Fruit fly (Drosophila melanogaster) whole organism, embryonic: ENCODE data around the gene CG7546.

Source experiments
- Blimp-1 ChIP-seq: fragments of 200-800 bp; sonication (Bioruptor generic); optimal IDR thresholded peaks from 3 replicates; lab custom pipeline; 2018; ENCODE audit warnings: missing biosample characterization, missing genetic modification characterization, mild to moderate bottlenecking, moderate library complexity, missing genetic modification reagents
- CG10209 ChIP-seq: fragments of 200-800 bp; sonication (Bioruptor generic); optimal IDR thresholded peaks from 3 replicates; lab custom pipeline; 2017; ENCODE audit warnings: missing biosample characterization, mild to moderate bottlenecking, missing genetic modification characterization, missing genetic modification reagents
- CG10431 ChIP-seq: fragments of 200-800 bp; sonication (Bioruptor generic); optimal IDR thresholded peaks from 3 replicates; lab custom pipeline; 2018; ENCODE audit warnings: missing biosample characterization, mild to moderate bottlenecking, missing genetic modification characterization
- CG12155 ChIP-seq: fragments of 200-800 bp; sonication (Bioruptor generic); optimal IDR thresholded peaks from 3 replicates; lab custom pipeline; 2016; ENCODE audit warnings: missing biosample characterization, missing genetic modification characterization
- CG12219 ChIP-seq: fragments of 200-800 bp; sonication (Bioruptor generic); optimal IDR thresholded peaks from 3 replicates; lab custom pipeline; 2018; ENCODE audit warnings: missing biosample characterization, mild to moderate bottlenecking, missing genetic modification characterization
- CG13775 ChIP-seq: fragments of 200-800 bp; sonication (Bioruptor generic); optimal IDR thresholded peaks from 3 replicates; lab custom pipeline; 2017; ENCODE audit warnings: missing biosample characterization, mild to moderate bottlenecking, missing genetic modification characterization
- CG15073 ChIP-seq: fragments of 200-800 bp; sonication (Bioruptor generic); optimal IDR thresholded peaks from 2 replicates; lab custom pipeline; 2016; ENCODE audit warnings: missing biosample characterization, missing genetic modification characterization
- CG15601 ChIP-seq: fragments of 200-800 bp; sonication (Bioruptor generic); optimal IDR thresholded peaks from 3 replicates; lab custom pipeline; 2019; ENCODE audit warnings: missing biosample characterization, mild to moderate bottlenecking, missing genetic modification characterization, moderate library complexity
- CG1647 ChIP-seq: fragments of 200-800 bp; sonication (Bioruptor generic); optimal IDR thresholded peaks from 3 replicates; lab custom pipeline; 2016; ENCODE audit warnings: missing biosample characterization, missing genetic modification characterization
- CG17568 ChIP-seq: fragments of 200-800 bp; sonication (Bioruptor generic); optimal IDR thresholded peaks from 2 replicates; lab custom pipeline; 2018; ENCODE audit warnings: missing biosample characterization, mild to moderate bottlenecking, missing genetic modification characterization, moderate library complexity
- CG17612 ChIP-seq: fragments of 200-800 bp; sonication (Bioruptor generic); IDR thresholded peaks from 2 replicates; pipeline ENCODE4 v1.3.6; 2022; ENCODE audit warnings: missing biosample characterization, missing genetic modification characterization
- CG17829 ChIP-seq: fragments of 200-800 bp; optimal IDR thresholded peaks from 2 replicates; lab custom pipeline; 2019; ENCODE audit warnings: missing biosample characterization, mild to moderate bottlenecking, missing genetic modification characterization, moderate library complexity
- CG3281 ChIP-seq: fragments of 200-800 bp; sonication (Bioruptor generic); optimal IDR thresholded peaks from 3 replicates; lab custom pipeline; 2017; ENCODE audit warnings: missing biosample characterization, mild to moderate bottlenecking, missing genetic modification characterization
- CG34422 ChIP-seq: fragments of 200-800 bp; sonication (Bioruptor generic); IDR thresholded peaks from 3 replicates; pipeline ENCODE4 v1.3.6; 2022; ENCODE audit warnings: missing biosample characterization, missing genetic modification characterization
- CG3838 ChIP-seq: fragments of 200-800 bp; sonication (Bioruptor generic); optimal IDR thresholded peaks from 3 replicates; lab custom pipeline; 2016; ENCODE audit warnings: missing biosample characterization, missing genetic modification characterization
- CG4404 ChIP-seq: fragments of 200-800 bp; sonication (Bioruptor generic); IDR thresholded peaks from 2 replicates; pipeline ENCODE4 v1.3.6; 2022; ENCODE audit warnings: missing biosample characterization, missing genetic modification characterization
- CG7271 ChIP-seq: fragments of 200-800 bp; sonication (Bioruptor generic); optimal IDR thresholded peaks from 2 replicates; lab custom pipeline; 2018; ENCODE audit warnings: missing biosample characterization, mild to moderate bottlenecking, missing genetic modification characterization, moderate library complexity
- CG7928 ChIP-seq: fragments of 200-800 bp; sonication (Bioruptor generic); optimal IDR thresholded peaks from 2 replicates; lab custom pipeline; 2017; ENCODE audit warnings: missing biosample characterization, mild to moderate bottlenecking, missing genetic modification characterization
- CG8290 ChIP-seq, 3 experiments: fragments of 200-800 bp; sonication (Bioruptor generic); optimal IDR thresholded peaks; 2 replicates each; lab custom pipeline; 2016 to 2019; ENCODE audit warnings: missing biosample characterization in 3 of 3, missing genetic modification characterization in 3 of 3, mild to moderate bottlenecking in 2 of 3, moderate library complexity in 1 of 3
- CG9215 ChIP-seq: fragments of 200-800 bp; sonication (Bioruptor generic); IDR thresholded peaks from 2 replicates; pipeline ENCODE4 v1.3.6; 2022; ENCODE audit warnings: missing biosample characterization, missing genetic modification characterization
- D ChIP-seq, 2 experiments: fragments of 200-800 bp in 1 of 2; fragments of >200 bp in 1 of 2; sonication (Bioruptor generic) in 1 of 2; optimal IDR thresholded peaks; 2 replicates in 1 of 2; 3 replicates in 1 of 2; lab custom pipeline; 2017; ENCODE audit warnings: mild to moderate bottlenecking in 1 of 2, missing biosample characterization in 1 of 2, missing genetic modification characterization in 1 of 2, missing genetic modification reagents in 1 of 2
- E2f2 ChIP-seq: fragments of 200-800 bp; sonication (Bioruptor generic); IDR thresholded peaks from 2 replicates; pipeline ENCODE4 v1.3.6; 2022; ENCODE audit warnings: missing biosample characterization, missing genetic modification characterization
- Ets97D ChIP-seq: fragments of 200-800 bp; sonication (Bioruptor generic); optimal IDR thresholded peaks from 3 replicates; lab custom pipeline; 2016; ENCODE audit warnings: missing biosample characterization, missing genetic modification characterization
- Hand ChIP-seq: fragments of 200-800 bp; sonication (Bioruptor generic); optimal IDR thresholded peaks from 2 replicates; lab custom pipeline; 2017; ENCODE audit warnings: mild to moderate bottlenecking, missing biosample characterization, missing genetic modification reagents, missing genetic modification characterization
- Hsf ChIP-seq: fragments of 200-800 bp; sonication (Bioruptor generic); optimal IDR thresholded peaks from 3 replicates; lab custom pipeline; 2016; ENCODE audit warnings: missing biosample characterization, missing genetic modification characterization
- MESR4 ChIP-seq: fragments of 200-800 bp; sonication (Bioruptor generic); optimal IDR thresholded peaks from 2 replicates; lab custom pipeline; 2018; ENCODE audit warnings: missing biosample characterization, mild to moderate bottlenecking, missing genetic modification characterization, moderate library complexity
- Nf-YC ChIP-seq: fragments of 200-800 bp; optimal IDR thresholded peaks from 3 replicates; lab custom pipeline; 2019; ENCODE audit warnings: missing biosample characterization, mild to moderate bottlenecking, missing genetic modification characterization, moderate library complexity
- Poxn ChIP-seq: fragments of 200-800 bp; sonication (Bioruptor generic); IDR thresholded peaks from 2 replicates; pipeline ENCODE4 v1.3.6; 2022; ENCODE audit warnings: missing biosample characterization, missing genetic modification characterization
- Stat92E ChIP-seq, 3 experiments: fragments of >200 bp in 2 of 3; fragments of 200-800 bp in 1 of 3; sonication (Bioruptor generic) in 1 of 3; optimal IDR thresholded peaks; 2 replicates each; lab custom pipeline; 2017 to 2019; ENCODE audit warnings: missing biosample characterization in 3 of 3, missing genetic modification characterization in 3 of 3, mild to moderate bottlenecking in 1 of 3, moderate library complexity in 1 of 3
- Tbp ChIP-seq: fragments of >200 bp; optimal IDR thresholded peaks from 2 replicates; lab custom pipeline; 2018; ENCODE audit warnings: missing biosample characterization, missing genetic modification characterization
- Trl ChIP-seq, 3 experiments: fragments of >200 bp in 2 of 3; fragments of 200-800 bp in 1 of 3; sonication (Bioruptor generic) in 1 of 3; optimal IDR thresholded peaks; 2 replicates in 1 of 3; 3 replicates in 2 of 3; lab custom pipeline; 2016 to 2017; ENCODE audit warnings: missing biosample characterization in 1 of 3, missing genetic modification characterization in 1 of 3
- ap ChIP-seq: fragments of 200-800 bp; sonication (Bioruptor generic); IDR thresholded peaks from 2 replicates; pipeline ENCODE4 v1.3.6; 2022; ENCODE audit warnings: missing biosample characterization, missing genetic modification characterization
- ash1 ChIP-seq: fragments of 200-800 bp; sonication (Bioruptor generic); optimal IDR thresholded peaks from 2 replicates; lab custom pipeline; 2018; ENCODE audit warnings: missing biosample characterization, mild to moderate bottlenecking, missing genetic modification characterization
- bbx ChIP-seq: fragments of 200-800 bp; sonication (Bioruptor generic); IDR thresholded peaks from 2 replicates; pipeline ENCODE4 v1.3.6; 2022; ENCODE audit warnings: missing biosample characterization, missing genetic modification characterization; ENCODE audit not compliant: partially characterized antibody
- cg ChIP-seq: fragments of 200-800 bp; sonication (Bioruptor generic); optimal IDR thresholded peaks from 3 replicates; lab custom pipeline; 2019; ENCODE audit warnings: missing biosample characterization, mild to moderate bottlenecking, missing genetic modification characterization, moderate library complexity
- emc ChIP-seq: fragments of 200-800 bp; sonication (Bioruptor generic); optimal IDR thresholded peaks from 2 replicates; lab custom pipeline; 2016; ENCODE audit warnings: missing biosample characterization, missing genetic modification characterization
- ems ChIP-seq: fragments of 200-800 bp; sonication (Bioruptor generic); optimal IDR thresholded peaks from 3 replicates; lab custom pipeline; 2016; ENCODE audit warnings: missing biosample characterization, missing genetic modification characterization
- gsb-n ChIP-seq: fragments of 200-800 bp; sonication (Bioruptor generic); optimal IDR thresholded peaks from 3 replicates; lab custom pipeline; 2018; ENCODE audit warnings: missing biosample characterization, mild to moderate bottlenecking, missing genetic modification characterization
- her ChIP-seq: fragments of 200-800 bp; sonication (Bioruptor generic); optimal IDR thresholded peaks from 2 replicates; lab custom pipeline; 2016; ENCODE audit warnings: missing biosample characterization, missing genetic modification characterization
- klu ChIP-seq: fragments of 200-800 bp; sonication (Bioruptor generic); IDR thresholded peaks from 2 replicates; pipeline ENCODE4 v1.3.6; 2022; ENCODE audit warnings: missing biosample characterization, missing genetic modification characterization
- lbe ChIP-seq: fragments of 200-800 bp; sonication (Bioruptor generic); optimal IDR thresholded peaks from 2 replicates; lab custom pipeline; 2016; ENCODE audit warnings: missing biosample characterization, mild to moderate bottlenecking, missing genetic modification characterization
- oc ChIP-seq: fragments of 200-800 bp; sonication (Bioruptor generic); optimal IDR thresholded peaks from 2 replicates; lab custom pipeline; 2018; ENCODE audit warnings: missing biosample characterization, mild to moderate bottlenecking, missing genetic modification characterization, moderate library complexity
- pho ChIP-seq: fragments of 200-800 bp; sonication (Bioruptor generic); optimal IDR thresholded peaks from 2 replicates; lab custom pipeline; 2016; ENCODE audit warnings: missing biosample characterization, missing genetic modification characterization
- psq ChIP-seq: fragments of 200-800 bp; sonication (Bioruptor generic); optimal IDR thresholded peaks from 2 replicates; lab custom pipeline; 2017; ENCODE audit warnings: missing biosample characterization, missing genetic modification characterization
- sens-2 ChIP-seq: fragments of 200-800 bp; sonication (Bioruptor generic); IDR thresholded peaks from 2 replicates; pipeline ENCODE4 v1.3.6; 2022; ENCODE audit warnings: missing biosample characterization, missing genetic modification characterization
- slbo ChIP-seq: fragments of 200-800 bp; sonication (Bioruptor generic); IDR thresholded peaks from 2 replicates; pipeline ENCODE4 v1.3.6; 2022; ENCODE audit warnings: missing biosample characterization, missing genetic modification characterization
- z ChIP-seq: fragments of 200-800 bp; sonication (Bioruptor generic); IDR thresholded peaks from 3 replicates; pipeline ENCODE4 v1.3.6; 2022; ENCODE audit warnings: missing biosample characterization, missing genetic modification characterization

Gene CG7546

DNA sequence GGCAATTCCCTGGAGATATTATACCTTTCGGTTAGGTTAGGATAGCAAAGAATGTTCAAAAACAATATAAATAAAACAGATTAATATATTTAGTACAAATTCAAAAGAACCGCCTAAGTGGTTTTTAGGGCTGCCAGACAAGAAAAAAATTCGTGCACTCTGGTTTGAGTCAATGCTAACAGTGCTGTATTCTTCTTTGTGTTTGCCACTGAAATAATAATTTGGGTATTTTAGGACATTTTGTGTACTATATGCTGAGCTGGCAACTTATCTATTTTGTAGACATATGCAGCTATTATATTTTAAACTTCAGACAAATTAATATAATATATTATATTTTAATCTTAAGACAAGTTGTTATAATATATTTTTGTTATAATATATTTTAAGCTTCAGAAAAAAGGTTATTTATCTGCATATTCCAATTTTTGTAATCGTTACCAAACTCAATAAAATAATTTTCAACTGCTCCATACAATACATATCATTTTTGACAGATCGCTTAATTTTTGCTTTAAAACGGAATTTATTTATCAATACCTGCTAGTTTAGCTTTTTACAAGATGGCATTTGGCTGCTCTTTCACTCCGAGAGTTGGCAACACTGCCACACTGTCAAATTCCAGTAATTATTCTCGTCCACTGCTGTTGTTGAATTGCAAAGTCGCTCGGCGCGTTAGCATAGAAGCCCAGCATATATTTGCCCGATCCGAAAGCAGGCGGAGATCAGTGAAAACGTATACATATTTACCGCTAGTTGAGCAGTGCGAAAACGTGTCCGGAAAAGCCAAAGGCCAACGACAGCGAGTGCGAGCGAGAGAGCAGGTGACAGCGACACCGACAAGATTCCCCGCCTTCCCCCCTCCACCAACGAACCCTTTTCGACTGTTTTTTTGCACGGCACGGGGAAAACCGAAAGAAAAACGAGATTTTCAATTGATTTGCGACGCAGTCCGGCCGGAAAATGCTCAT lies at the start of gene CG7546 (continued):
- TF ChIP-seq ap (GFP tag; lab: Robert Waterston, UW) (0 out of 2 replicates have a peak, but pooled peaks have one; percentile 13), CG13775 (GFP tag; lab: Kevin White, UChicago) (peak; percentile 61), CG9215 (peak; percentile 53), CG4404 (GFP tag; lab: Robert Waterston, UW) (no peak), MESR4 (GFP tag; lab: Kevin White, UChicago) (peak; percentile 97), CG12155 (GFP tag; lab: Kevin White, UChicago) (peak; percentile 37), Trl (optimal IDR thresholded peaks at IDR 0.05; lab: Kevin White, UChicago) (no peak), Trl (GFP tag; optimal IDR thresholded peaks at IDR 0.05; lab: Kevin White, UChicago) (no peak), CG15601 (tag; lab: Kevin White, UChicago) (peak; percentile 12), her (GFP tag; lab: Kevin White, UChicago) (no peak), CG17612 (GFP tag; lab: Robert Waterston, UW) (no peak), CG10209 (GFP tag; lab: Kevin White, UChicago) (peak; percentile 24), CG10431 (GFP tag; lab: Kevin White, UChicago) (no peak), klu (GFP tag; lab: Robert Waterston, UW) (no peak), CG3838 (GFP tag; lab: Kevin White, UChicago) (no peak), CG12219 (GFP tag; lab: Kevin White, UChicago) (no peak), pho (GFP tag; lab: Kevin White, UChicago) (no peak), sens-2 (no peak), Tbp (GFP tag; lab: Kevin White, UChicago) (no peak), bbx (GFP tag; lab: Robert Waterston, UW) (no peak; the same call in 1 of the 2 replicates), gsb-n (no peak), oc (tag; lab: Kevin White, UChicago) (no peak), Stat92E (GFP tag; optimal IDR thresholded peaks at IDR 0.05; lab: Kevin White, UChicago) (no peak), cg (GFP tag; lab: Kevin White, UChicago) (no peak), z (no peak), Poxn (GFP tag; lab: Robert Waterston, UW) (no peak), Ets97D (GFP tag; lab: Kevin White, UChicago) (peak; percentile 39), emc (GFP tag; lab: Kevin White, UChicago) (no peak), psq (GFP tag; lab: Kevin White, UChicago) (no peak), CG7928 (no peak), Hand (no peak), slbo (GFP tag; lab: Robert Waterston, UW) (peak; percentile 69), CG34422 (GFP tag; lab: Robert Waterston, UW) (peak; percentile 75; the same call in 2 of the 3 replicates), ems (GFP tag; lab: Kevin White, UChicago) (no peak), CG15073 (no peak), CG8290 (GFP tag; optimal IDR thresholded peaks at IDR 0.05; lab: Kevin White, UChicago) (peak; percentile 42), CG8290 (tag; optimal IDR thresholded peaks at IDR 0.05; lab: Kevin White, UChicago) (no peak), CG1647 (no peak), CG7271 (tag; lab: Kevin White, UChicago) (no peak), CG17568 (GFP tag; lab: Kevin White, UChicago) (no peak), D (optimal IDR thresholded peaks at IDR 0.05; lab: Kevin White, UChicago) (peak; percentile 9), D (GFP tag; optimal IDR thresholded peaks at IDR 0.05; lab: Kevin White, UChicago) (no peak), E2f2 (GFP tag; lab: Robert Waterston, UW) (peak; percentile 92), ash1 (GFP tag; lab: Kevin White, UChicago) (no peak), CG3281 (GFP tag; lab: Kevin White, UChicago) (peak; percentile 28), Nf-YC (tag; lab: Kevin White, UChicago) (peak; percentile 22), Hsf (GFP tag; lab: Kevin White, UChicago) (peak; percentile 16), CG17829 (tag; lab: Kevin White, UChicago) (peak; percentile 31), Blimp-1 (GFP tag; lab: Kevin White, UChicago) (no peak), lbe (GFP tag; lab: Kevin White, UChicago) (no peak)
